Fruit fly (Drosophila melanogaster): Measurements from ENCODE around the gene Ssdp.

The Ssdp gene

DNA sequence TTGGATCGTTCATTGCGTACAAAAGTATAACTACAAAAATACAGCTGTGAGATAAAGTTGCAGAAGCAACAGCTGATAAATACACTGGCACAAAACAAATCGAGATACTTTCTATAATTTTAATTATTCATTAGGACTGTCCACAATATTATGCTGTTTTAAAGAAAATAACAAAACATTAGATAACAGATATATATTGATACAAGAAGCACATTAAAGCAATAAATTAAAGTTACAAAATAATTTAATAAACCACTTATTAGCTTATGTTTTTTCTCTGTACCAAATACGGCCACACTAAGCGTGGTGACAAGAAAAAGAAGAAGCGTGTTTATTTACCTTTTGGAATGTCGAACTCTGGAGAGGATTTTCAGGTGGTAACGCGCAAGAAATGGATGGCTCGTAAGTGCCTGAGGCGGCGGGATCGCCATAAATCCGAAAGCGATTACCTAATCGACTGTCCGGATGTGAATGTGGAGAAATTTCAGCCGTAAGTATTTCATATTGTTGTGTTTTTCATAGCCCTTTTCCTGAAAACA, 20.9 kb upstream of the Ssdp start, which contains the start of the genes CG7988 and CG7183 (continued):
- TF ChIP-seq pnt (GFP tag; optimal IDR thresholded peaks at IDR 0.05) (peak; percentile 95), Chrac-16 (GFP tag; optimal IDR thresholded peaks at IDR 0.05) (peak; percentile 98), CG14965 (GFP tag; optimal IDR thresholded peaks at IDR 0.05; ENCODE audit: borderline replicate concordance) (peak; percentile 43), HLH4C (GFP tag; IDR thresholded peaks at IDR 0.05; ENCODE audit: partially characterized antibody) (no peak), so (GFP tag; IDR thresholded peaks at IDR 0.05) (peak; percentile 97), lbe (GFP tag; optimal IDR thresholded peaks at IDR 0.05) (peak; percentile 91), CG5953 (GFP tag; IDR thresholded peaks at IDR 0.05) (peak; percentile 93), CG15601 (tag; optimal IDR thresholded peaks at IDR 0.05) (peak; percentile 98), sim (GFP tag; IDR thresholded peaks at IDR 0.05) (peak; percentile 97), repo (GFP tag; optimal IDR thresholded peaks at IDR 0.05) (peak; percentile 88), gcm (GFP tag; optimal IDR thresholded peaks at IDR 0.05) (peak; percentile 99), Dip2 (GFP tag; IDR thresholded peaks at IDR 0.05) (peak; percentile 65), Fer3 (tag; optimal IDR thresholded peaks at IDR 0.05) (peak; percentile 98), CG1529 (GFP tag; optimal IDR thresholded peaks at IDR 0.05) (peak; percentile 94), Dfd (GFP tag; optimal IDR thresholded peaks at IDR 0.05) (no peak), stc (GFP tag; IDR thresholded peaks at IDR 0.05) (peak; percentile 98), maf-S (GFP tag; optimal IDR thresholded peaks at IDR 0.05) (peak; percentile 94), CG9609 (GFP tag; optimal IDR thresholded peaks at IDR 0.05) (peak; percentile 92), da (GFP tag; optimal IDR thresholded peaks at IDR 0.05) (peak; percentile 83), Oli (tag; optimal IDR thresholded peaks at IDR 0.05) (peak; percentile 98), NC2β (GFP tag; optimal IDR thresholded peaks at IDR 0.05) (peak; percentile 94), Meics (GFP tag; optimal IDR thresholded peaks at IDR 0.05) (peak; percentile 95), E2f2 (GFP tag; IDR thresholded peaks at IDR 0.05) (peak; percentile 83), sqz (GFP tag; optimal IDR thresholded peaks at IDR 0.05) (peak; percentile 90), MTF-1 (GFP tag; optimal IDR thresholded peaks at IDR 0.05; ENCODE audit: borderline replicate concordance) (peak; percentile 84), CG4820 (GFP tag; optimal IDR thresholded peaks at IDR 0.05) (peak; percentile 96), CG10274 (GFP tag; optimal IDR thresholded peaks at IDR 0.05) (peak; percentile 73), Poxn (GFP tag; IDR thresholded peaks at IDR 0.05) (peak; percentile 92), Awh (GFP tag; IDR thresholded peaks at IDR 0.05) (peak; percentile 98), jing (GFP tag; optimal IDR thresholded peaks at IDR 0.05) (peak; percentile 91), CG16779 (GFP tag; IDR thresholded peaks at IDR 0.05) (peak; percentile 90), CG11093 (GFP tag; IDR thresholded peaks at IDR 0.05) (peak; percentile 98), amos (GFP tag; IDR thresholded peaks at IDR 0.05; ENCODE audit: partially characterized antibody) (no peak), Abd-B (GFP tag; optimal IDR thresholded peaks at IDR 0.05) (peak; percentile 99), Fer1 (GFP tag; optimal IDR thresholded peaks at IDR 0.05) (peak; percentile 94), jigr1 (GFP tag; IDR thresholded peaks at IDR 0.05) (peak; percentile 95), Six4 (GFP tag; optimal IDR thresholded peaks at IDR 0.05) (peak; percentile 97), CG13287 (GFP tag; IDR thresholded peaks at IDR 0.05; ENCODE audit: partially characterized antibody) (peak; percentile 48; the same call in 1 of the 2 replicates), CG3065 (GFP tag; optimal IDR thresholded peaks at IDR 0.05) (peak; percentile 94), CG10565 (GFP tag; optimal IDR thresholded peaks at IDR 0.05) (peak; percentile 87), esg (GFP tag; conservative IDR thresholded peaks at IDR 0.05) (peak; percentile 98), dimm (GFP tag; IDR thresholded peaks at IDR 0.05) (peak; percentile 96), Mrtf (GFP tag; IDR thresholded peaks at IDR 0.05) (peak; percentile 97), tin (GFP tag; optimal IDR thresholded peaks at IDR 0.05) (peak; percentile 97), CG9215 (GFP tag; IDR thresholded peaks at IDR 0.05) (peak; percentile 97), ash1 (GFP tag; optimal IDR thresholded peaks at IDR 0.05) (no peak), ato (GFP tag; IDR thresholded peaks at IDR 0.05; ENCODE audit: partially characterized antibody) (no peak), Ptx1 (GFP tag; IDR thresholded peaks at IDR 0.05) (peak; percentile 100), org-1 (GFP tag; optimal IDR thresholded peaks at IDR 0.05) (peak; percentile 93), YL-1 (GFP tag; optimal IDR thresholded peaks at IDR 0.05) (peak; percentile 92), Sry-δ (GFP tag; optimal IDR thresholded peaks at IDR 0.05) (peak; percentile 68)

All from whole organism, embryonic.